Fruit fly (Drosophila melanogaster): Measurements from ENCODE around the gene Surf4.

DNA sequence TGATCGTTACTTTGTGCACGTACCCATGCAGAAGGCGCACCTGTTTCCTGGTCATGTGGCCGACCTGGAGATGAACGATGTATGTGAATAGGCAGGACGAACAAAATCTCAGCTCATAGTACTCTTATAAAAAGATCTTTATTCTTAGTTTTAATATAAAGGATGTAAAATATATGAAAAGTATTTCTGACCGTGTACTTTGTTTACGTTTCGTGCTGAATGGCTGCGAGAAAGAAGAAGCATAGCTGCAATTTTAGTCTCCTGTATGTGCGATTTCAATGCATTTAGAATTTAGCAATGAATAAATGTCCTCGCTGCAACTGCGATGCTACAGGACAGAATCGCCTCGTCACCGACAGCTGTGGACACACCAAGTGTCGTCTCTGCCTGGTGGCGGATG lies 1.8 kb upstream of the Surf4 start, which contains the start of the genes CG42726 and CG42727:
- no peak for TF ChIP-seq Kr (GFP tag; optimal IDR thresholded peaks at IDR 0.05)
- no peak for TF ChIP-seq CG1024 (GFP tag; IDR thresholded peaks at IDR 0.05)
- TF ChIP-seq CG43689 (GFP tag; IDR thresholded peaks at IDR 0.05) = no peak
- TF ChIP-seq ems (GFP tag; optimal IDR thresholded peaks at IDR 0.05) = peak; percentile 52
- TF ChIP-seq pros (GFP tag; optimal IDR thresholded peaks at IDR 0.05) = no peak
- no peak for TF ChIP-seq pho (GFP tag; optimal IDR thresholded peaks at IDR 0.05)
- no peak for TF ChIP-seq fd3F (GFP tag; optimal IDR thresholded peaks at IDR 0.05)
- no peak for TF ChIP-seq CG4820 (GFP tag; optimal IDR thresholded peaks at IDR 0.05)
- TF ChIP-seq CG1233 (GFP tag; optimal IDR thresholded peaks at IDR 0.05) = peak; percentile 8
